Fruit fly (Drosophila melanogaster): Measurements from ENCODE around the gene CG6356.

The CG6356 gene

DNA sequence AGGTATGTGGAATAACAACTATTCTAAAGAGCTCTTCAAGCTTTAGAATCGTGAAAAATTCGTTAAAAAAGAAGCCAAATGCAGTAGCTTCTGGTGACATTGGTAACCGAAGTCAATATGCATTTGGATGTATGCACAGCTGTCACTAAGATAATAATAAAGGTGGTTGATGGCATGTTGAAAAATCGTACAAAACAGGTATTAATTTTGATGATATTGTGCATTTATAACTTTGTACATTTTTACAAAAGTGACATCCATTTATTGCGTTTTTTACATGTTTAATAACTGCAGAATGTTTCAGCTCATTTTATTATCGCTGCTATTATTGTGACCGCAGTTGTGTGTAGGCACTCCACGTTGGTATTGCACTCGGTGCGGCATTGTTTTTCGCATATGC lies 17.8 kb downstream of the CG6356 start (continued):
- TF ChIP-seq lz (GFP tag; optimal IDR thresholded peaks at IDR 0.05) (peak; percentile 46), Hr4 (GFP tag; optimal IDR thresholded peaks at IDR 0.05) (peak; percentile 59), CG3032 (tag; optimal IDR thresholded peaks at IDR 0.05) (no peak), fd59A (GFP tag; optimal IDR thresholded peaks at IDR 0.05) (peak; percentile 14), pdm3 (GFP tag; optimal IDR thresholded peaks at IDR 0.05) (peak; percentile 52), CG11902 (GFP tag; optimal IDR thresholded peaks at IDR 0.05) (no peak), OdsH (GFP tag; optimal IDR thresholded peaks at IDR 0.05) (peak; percentile 50), CG7368 (GFP tag; optimal IDR thresholded peaks at IDR 0.05) (peak; percentile 23), CG34406 (GFP tag; optimal IDR thresholded peaks at IDR 0.05) (no peak), CG10631 (GFP tag; optimal IDR thresholded peaks at IDR 0.05) (peak; percentile 14), Hr38 (GFP tag; optimal IDR thresholded peaks at IDR 0.05) (no peak), Sox15 (GFP tag; optimal IDR thresholded peaks at IDR 0.05) (peak; percentile 23), CG8119 (GFP tag; IDR thresholded peaks at IDR 0.05) (no peak; the same call in 2 of the 3 replicates), Hr39 (GFP tag; optimal IDR thresholded peaks at IDR 0.05) (no peak), acj6 (GFP tag; optimal IDR thresholded peaks at IDR 0.05) (peak; percentile 39), CG32006 (GFP tag; optimal IDR thresholded peaks at IDR 0.05) (peak; percentile 60)

DNA sequence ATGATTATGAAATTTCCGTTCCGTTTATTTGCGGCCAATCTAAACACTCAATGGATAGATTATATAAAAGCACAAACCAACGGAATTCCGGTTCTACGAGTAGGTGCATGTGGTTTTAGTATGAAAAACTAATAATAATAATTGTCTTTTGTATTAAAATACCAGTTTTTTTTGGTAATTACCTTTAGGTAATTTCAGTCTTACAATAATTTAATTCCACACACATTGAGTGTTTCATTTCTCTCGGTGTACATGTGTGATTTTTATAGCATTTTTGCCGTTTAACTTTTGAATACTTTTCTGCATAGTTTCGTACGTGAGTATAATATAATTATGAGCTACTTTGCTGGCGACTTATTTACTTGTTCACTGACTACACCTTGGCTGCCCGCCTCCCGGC lies 19.3 kb downstream of the CG6356 start:
- TF ChIP-seq acj6 (GFP tag; optimal IDR thresholded peaks at IDR 0.05) (peak; percentile 10), CG31627 (GFP tag; optimal IDR thresholded peaks at IDR 0.05) (no peak), Eip78C (GFP tag) (no peak), spab (GFP tag; optimal IDR thresholded peaks at IDR 0.05) (no peak), CG32006 (GFP tag; optimal IDR thresholded peaks at IDR 0.05) (peak; percentile 37), eg (GFP tag; IDR thresholded peaks at IDR 0.05) (peak; percentile 47; the same call in 1 of the 3 replicates), Hr4 (GFP tag; optimal IDR thresholded peaks at IDR 0.05) (peak; percentile 40), CG7368 (GFP tag; optimal IDR thresholded peaks at IDR 0.05) (no peak), CG8319 (GFP tag; optimal IDR thresholded peaks at IDR 0.05) (no peak), CG15336 (GFP tag; IDR thresholded peaks at IDR 0.05) (0 out of 2 replicates have a peak, but pooled peaks have one; percentile 37), Smox (GFP tag; optimal IDR thresholded peaks at IDR 0.05) (no peak)

DNA sequence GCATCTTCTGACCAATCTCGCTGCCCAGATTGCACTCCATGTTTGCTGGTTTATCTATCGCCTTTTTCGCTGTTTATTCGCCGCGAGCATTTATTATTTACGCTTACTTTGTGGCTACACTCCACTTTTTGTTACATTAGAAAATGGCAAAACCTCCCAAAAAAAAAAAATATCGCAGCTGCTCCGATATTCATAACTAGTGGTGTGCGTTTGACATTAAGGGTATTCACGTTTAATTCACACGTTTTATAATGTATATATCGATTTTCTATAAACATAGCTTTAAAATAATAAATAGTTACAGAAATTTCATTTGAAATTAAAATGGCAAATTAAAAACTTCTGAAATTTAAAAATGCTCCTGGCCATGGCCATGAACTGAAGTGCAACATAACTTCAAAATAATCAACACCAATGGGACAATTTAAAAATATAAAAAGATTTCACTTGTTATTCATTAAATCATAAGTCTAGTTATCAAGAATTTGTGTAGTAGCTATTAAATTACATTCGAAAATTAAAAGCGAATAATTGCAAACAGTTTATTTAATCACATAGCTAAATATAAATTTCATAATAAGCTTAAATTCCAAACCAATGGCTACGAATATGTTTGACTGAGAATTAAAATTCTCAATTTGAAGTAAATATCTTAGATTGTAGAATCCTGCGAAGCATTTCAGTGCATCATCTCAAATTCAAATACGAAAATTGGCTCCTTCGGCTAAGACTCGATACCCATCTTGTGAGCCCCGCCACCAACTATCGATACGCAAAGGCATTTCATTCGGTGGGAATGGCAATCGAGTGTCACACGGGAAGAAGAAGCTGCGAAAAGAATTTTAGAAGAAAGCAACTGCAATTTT lies 34.7 kb downstream of the CG6356 start, which contains the start of the genes Nab2 and BRWD3:
Gene Nab2, minus strand, starts transcription at position 203 of the 866 bp plus-strand sequence.
Gene BRWD3, plus strand, starts transcription at position 784 of the 866 bp plus-strand sequence.
- no peak for TF ChIP-seq fkh (GFP tag; optimal IDR thresholded peaks at IDR 0.05)
- TF ChIP-seq CG11762 (GFP tag; optimal IDR thresholded peaks at IDR 0.05; ENCODE audit: insufficient read depth) = peak; percentile 28
- TF ChIP-seq CG1621 (tag; optimal IDR thresholded peaks at IDR 0.05) = no peak
- TF ChIP-seq CG7368 (GFP tag; optimal IDR thresholded peaks at IDR 0.05) = no peak
- TF ChIP-seq topi (GFP tag; optimal IDR thresholded peaks at IDR 0.05) = no peak
- no peak for TF ChIP-seq CG6854 (GFP tag; optimal IDR thresholded peaks at IDR 0.05)
- no peak for TF ChIP-seq cyc (GFP tag; optimal IDR thresholded peaks at IDR 0.05)
- no peak for TF ChIP-seq CG16779 (tag; optimal IDR thresholded peaks at IDR 0.05)
- no peak for TF ChIP-seq dsx (GFP tag; optimal IDR thresholded peaks at IDR 0.05; ENCODE audit: poor library complexity, severe bottlenecking)
- peak; percentile 21 for TF ChIP-seq Ets21C (GFP tag; optimal IDR thresholded peaks at IDR 0.05)
- peak; percentile 46; the same call in 1 of the 3 replicates for TF ChIP-seq CG6163 (GFP tag; IDR thresholded peaks at IDR 0.05)
- TF ChIP-seq CG6808 (GFP tag; optimal IDR thresholded peaks at IDR 0.05) = no peak
- TF ChIP-seq CG8119 (GFP tag; IDR thresholded peaks at IDR 0.05) = no peak
- no peak for TF ChIP-seq CG32006 (GFP tag; optimal IDR thresholded peaks at IDR 0.05)
- TF ChIP-seq Smox (GFP tag; optimal IDR thresholded peaks at IDR 0.05) = no peak
- TF ChIP-seq Sox15 (GFP tag; optimal IDR thresholded peaks at IDR 0.05) = peak; percentile 27
- peak; percentile 56 for TF ChIP-seq CG31627 (GFP tag; optimal IDR thresholded peaks at IDR 0.05)
- no peak for TF ChIP-seq Hr4 (GFP tag; optimal IDR thresholded peaks at IDR 0.05)
- no peak for TF ChIP-seq CG4318 (GFP tag; optimal IDR thresholded peaks at IDR 0.05)
- no peak for TF ChIP-seq Hr39 (GFP tag; optimal IDR thresholded peaks at IDR 0.05)
- no peak for TF ChIP-seq Eip93F (GFP tag; optimal IDR thresholded peaks at IDR 0.05)
- TF ChIP-seq salr (GFP tag; optimal IDR thresholded peaks at IDR 0.05) = peak in 1 of 2 experiments; percentile 57
- TF ChIP-seq acj6 (GFP tag; optimal IDR thresholded peaks at IDR 0.05) = no peak
- peak; percentile 22 for TF ChIP-seq CG11902 (GFP tag; optimal IDR thresholded peaks at IDR 0.05)
- no peak for TF ChIP-seq CG10669 (GFP tag; optimal IDR thresholded peaks at IDR 0.05)
- no peak for TF ChIP-seq Met (GFP tag; optimal IDR thresholded peaks at IDR 0.05)
- TF ChIP-seq pdm3 (GFP tag; optimal IDR thresholded peaks at IDR 0.05) = no peak
- TF ChIP-seq CG10631 (GFP tag; optimal IDR thresholded peaks at IDR 0.05) = no peak
- no peak for TF ChIP-seq Eip78C (GFP tag)
- TF ChIP-seq eg (GFP tag; IDR thresholded peaks at IDR 0.05) = peak; percentile 39; the same call in 2 of the 3 replicates
- TF ChIP-seq Eip75B (GFP tag; optimal IDR thresholded peaks at IDR 0.05) = no peak
- TF ChIP-seq CG3919 (GFP tag; optimal IDR thresholded peaks at IDR 0.05) = no peak
- TF ChIP-seq spab (GFP tag; optimal IDR thresholded peaks at IDR 0.05) = no peak
- no peak for TF ChIP-seq CG8632 (GFP tag; optimal IDR thresholded peaks at IDR 0.05)
- TF ChIP-seq CG6792 (GFP tag; optimal IDR thresholded peaks at IDR 0.05) = peak; percentile 40
